Fruit fly (Drosophila melanogaster): ENCODE data around the gene Synd.

The Synd gene

DNA sequence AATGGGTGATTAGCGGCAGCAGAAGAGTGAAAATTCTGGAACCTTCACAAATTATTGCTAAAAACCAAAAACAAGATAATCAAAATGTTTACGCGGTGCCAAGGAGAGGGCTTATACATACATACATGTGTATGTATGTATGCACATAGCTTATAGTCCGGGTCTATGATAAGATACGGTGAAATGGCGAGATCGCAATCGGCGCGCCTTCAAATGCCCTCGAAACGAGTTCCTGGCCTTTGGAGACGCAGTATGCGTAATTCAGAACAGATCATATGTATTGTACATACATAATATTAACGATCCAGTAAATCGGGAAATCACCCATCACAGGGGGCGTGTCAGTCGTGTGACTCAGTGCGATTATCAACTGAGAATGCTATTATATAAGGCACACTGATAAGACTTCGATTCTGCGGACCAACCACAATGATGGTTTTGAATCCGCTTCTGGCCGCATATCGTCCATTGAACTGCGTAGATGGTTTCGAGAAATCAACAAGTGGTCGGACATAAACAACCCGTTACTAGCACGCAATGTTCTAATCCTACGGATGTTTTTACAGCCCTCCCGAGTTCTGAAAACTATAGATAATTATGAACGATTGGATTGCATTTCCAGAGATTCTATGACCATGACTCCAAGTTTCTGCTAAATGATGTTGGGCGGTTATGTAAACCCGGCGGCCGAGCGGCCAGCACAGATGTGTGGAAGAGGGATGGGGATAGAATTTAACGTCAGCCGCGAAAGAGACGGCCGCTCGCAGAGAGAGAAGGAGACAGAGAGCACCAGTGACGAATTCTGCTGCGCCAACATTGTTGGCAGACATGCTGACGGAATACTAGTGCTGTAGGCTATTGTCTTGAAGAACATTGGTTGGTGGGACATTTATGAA lies 3.8 kb upstream of the Synd start:
- TF ChIP-seq noc (tag; optimal IDR thresholded peaks at IDR 0.05): peak; percentile 70

DNA sequence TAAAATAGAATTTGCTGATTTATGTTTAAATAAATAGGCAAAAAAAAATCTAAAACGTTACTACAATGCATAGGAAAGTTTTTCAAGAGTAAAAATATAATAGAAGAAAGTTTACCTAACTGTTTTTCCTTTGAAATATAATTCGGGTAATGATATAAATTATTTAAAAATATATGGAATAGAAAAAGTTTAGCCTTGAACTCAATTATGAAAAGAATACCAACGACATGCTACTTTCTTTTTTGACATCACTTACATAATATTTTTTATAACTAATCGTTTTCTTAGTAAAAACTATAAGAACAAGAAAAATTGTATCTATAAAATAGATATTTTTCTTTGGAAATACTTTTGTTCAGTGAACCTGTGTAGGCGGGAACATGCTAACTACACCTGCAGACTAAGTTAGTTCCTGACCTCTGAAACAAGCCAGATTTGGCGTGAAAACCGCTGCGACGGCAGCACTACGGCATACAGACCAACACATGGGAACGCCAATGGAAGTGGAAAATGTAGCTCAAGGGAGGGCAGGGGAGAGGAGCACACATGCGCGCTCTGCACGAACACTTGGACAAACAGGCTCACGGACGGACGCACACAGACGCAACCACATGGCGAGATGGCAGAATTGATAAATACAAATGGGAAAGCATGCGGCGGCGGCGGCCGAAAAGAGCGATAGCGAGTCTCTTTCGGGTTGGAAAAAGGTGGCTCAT lies 3.0 kb upstream of the Synd start:
- no peak for TF ChIP-seq noc (tag; optimal IDR thresholded peaks at IDR 0.05)

DNA sequence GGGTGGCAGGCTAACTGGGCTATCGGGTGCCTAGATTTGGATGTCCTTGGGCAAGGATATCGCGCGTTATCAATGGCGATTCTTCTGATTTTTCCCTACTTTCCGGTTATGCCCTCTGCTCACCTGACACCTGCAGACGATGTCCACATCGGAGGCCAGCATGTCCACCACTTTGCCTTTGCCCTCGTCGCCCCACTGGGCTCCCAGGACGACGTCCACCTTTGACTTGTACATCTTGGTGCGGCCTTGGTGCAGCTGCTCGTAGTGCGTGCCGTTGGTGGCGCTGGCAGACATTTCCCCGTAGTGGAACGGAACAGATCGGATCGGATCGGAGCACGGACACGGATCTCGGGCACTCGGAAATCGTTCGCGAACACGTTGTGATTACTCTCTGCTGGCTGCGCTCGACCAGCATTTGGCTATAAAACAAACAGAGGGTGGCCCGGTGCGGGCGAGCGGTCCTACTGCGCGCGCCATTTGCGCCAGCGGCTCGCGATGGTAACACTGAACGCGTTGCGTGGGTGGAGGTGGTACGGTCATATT lies 2.4 kb upstream of the Synd start, which contains the start of gene Adss:
Adss (minus strand) TSS at position 428 of the 543 bp plus-strand sequence.
- peak; percentile 45 for TF ChIP-seq noc (tag; optimal IDR thresholded peaks at IDR 0.05)

- TF ChIP-seq noc (tag; optimal IDR thresholded peaks at IDR 0.05): no peak
These were observed 1.6 kb upstream of the Synd start, which contains the start of gene CG31223 for dm6 chr3R:20830963-20831362. CG31223 (plus strand) TSS chr3R:20831127.

DNA sequence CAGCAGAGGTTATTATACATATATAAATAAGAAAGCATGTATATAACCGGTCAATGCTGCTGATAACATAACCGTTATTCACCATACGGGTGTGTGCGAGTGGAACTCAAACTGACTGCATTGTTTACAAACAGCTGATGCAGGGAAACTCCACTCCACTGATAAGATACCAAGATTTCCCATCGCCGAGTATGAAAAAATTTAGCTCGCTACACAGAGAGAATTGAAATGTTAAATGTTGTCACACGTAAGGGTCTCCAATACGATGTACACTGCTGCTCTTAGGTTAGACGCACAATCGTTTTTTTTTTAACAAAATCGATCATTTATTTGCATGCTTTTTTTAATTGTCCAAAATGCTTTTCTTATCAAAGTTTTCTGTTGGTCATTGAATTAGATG lies 1.1 kb downstream of the Synd start:
- TF ChIP-seq noc (tag; optimal IDR thresholded peaks at IDR 0.05): no peak

- peak; percentile 16 for TF ChIP-seq noc (tag; optimal IDR thresholded peaks at IDR 0.05)
These were observed 2.2 kb downstream of the Synd start for dm6 chr3R:20834770-20835183.

- no peak for TF ChIP-seq noc (tag; optimal IDR thresholded peaks at IDR 0.05)
These were observed 2.9 kb downstream of the Synd start for dm6 chr3R:20835531-20835930.

DNA sequence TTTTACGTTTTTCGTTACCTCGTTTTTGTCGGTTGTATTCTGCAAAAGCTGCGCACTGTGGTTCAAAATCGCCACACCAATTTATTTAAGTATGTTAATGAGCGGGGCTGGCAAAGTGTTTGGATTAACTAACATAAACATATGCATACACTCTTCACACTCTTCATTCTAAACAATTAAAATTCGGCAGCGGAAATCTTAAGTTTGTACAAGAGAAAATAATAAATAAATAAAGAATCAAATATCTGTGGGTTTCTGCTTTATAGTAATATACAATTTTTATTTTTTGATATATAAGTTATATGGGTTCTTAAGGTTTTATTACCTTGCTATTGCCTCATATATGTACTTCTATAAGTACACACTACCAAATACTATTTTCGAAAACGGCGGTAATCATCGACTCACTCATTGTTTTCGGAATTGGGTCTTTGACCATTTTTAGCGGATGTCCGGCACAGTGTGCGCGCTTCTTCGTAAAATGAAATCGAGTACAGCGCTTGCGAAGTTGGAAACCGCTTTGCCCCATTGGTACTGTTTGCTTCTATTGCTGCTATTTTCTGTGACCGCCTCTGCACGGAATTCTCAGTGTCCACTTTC lies 3.8 kb downstream of the Synd start:
- no peak for TF ChIP-seq noc (tag; optimal IDR thresholded peaks at IDR 0.05)

dm6 chr3R:20837242-20837664 lies 4.7 kb downstream of the Synd start:
- peak; percentile 32 for TF ChIP-seq noc (tag; optimal IDR thresholded peaks at IDR 0.05)

DNA sequence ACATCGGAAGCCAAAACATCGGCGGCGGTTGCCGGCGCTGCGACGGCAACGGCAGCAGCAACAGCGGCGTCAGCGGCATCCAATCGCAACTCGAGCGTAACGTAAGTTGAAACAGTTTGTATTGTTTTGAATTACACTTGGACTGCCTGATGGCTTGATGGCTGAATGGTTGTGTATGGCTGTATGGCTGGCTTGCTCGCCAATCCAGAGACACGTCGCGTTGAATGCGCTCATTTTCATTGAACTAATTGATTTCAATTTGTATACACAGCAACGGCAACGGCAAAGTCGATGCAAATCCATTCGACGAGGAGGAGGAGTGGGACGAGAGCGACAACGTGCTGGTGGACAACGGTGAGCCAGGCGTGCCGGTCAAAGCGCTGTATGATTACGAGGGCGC lies 6.2 kb downstream of the Synd start:
- no peak for TF ChIP-seq noc (tag; optimal IDR thresholded peaks at IDR 0.05)

DNA sequence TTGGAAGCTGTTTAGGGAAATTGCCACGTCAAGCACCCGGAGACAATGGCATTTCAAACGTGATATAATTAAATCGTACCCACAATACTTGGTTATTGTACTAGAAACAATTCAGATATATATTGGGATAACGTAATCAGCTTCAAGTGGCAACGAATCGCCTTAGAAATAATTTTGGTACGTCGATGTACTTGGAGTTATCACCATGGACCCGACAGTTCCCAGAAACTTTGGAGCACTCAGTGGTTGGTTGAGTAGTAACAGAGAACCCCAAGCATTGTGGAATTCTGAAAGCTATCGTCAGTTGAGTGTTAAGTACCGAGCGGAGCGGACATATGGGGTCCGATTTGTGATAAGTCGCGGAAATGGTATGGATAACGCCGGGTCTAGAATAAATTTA lies 9.2 kb downstream of the Synd start, which contains the start of gene CG15695:
CG15695 (plus strand) TSS at position 301 of the 400 bp plus-strand sequence.
- no peak for TF ChIP-seq noc (tag; optimal IDR thresholded peaks at IDR 0.05)

- no peak for TF ChIP-seq noc (tag; optimal IDR thresholded peaks at IDR 0.05)
These were observed 12.9 kb downstream of the Synd start for dm6 chr3R:20845493-20845892.

DNA sequence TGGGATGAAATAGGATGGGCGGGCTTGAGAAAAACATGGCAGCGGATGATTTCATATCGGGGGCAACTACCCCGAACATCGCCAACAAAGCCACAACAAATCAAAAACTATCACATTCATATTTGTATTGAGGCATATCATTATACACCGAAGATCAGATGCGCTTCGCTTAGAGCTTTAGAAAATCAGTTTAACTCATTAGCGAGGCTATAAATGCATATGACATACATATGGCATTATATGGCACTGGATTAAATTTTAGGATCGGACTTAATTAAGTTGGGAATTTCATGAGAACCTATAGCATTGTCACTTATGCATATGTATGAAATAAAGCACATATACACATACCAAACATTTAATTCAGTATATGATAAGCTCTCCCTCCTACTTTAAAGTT lies 13.7 kb downstream of the Synd start:
- TF ChIP-seq noc (tag; optimal IDR thresholded peaks at IDR 0.05): no peak

dm6 chr3R:20846768-20847167 lies 14.2 kb downstream of the Synd start, which contains the start of gene CG15696:
CG15696 (plus strand) TSS chr3R:20847068.
- TF ChIP-seq noc (tag; optimal IDR thresholded peaks at IDR 0.05): no peak

- TF ChIP-seq noc (tag; optimal IDR thresholded peaks at IDR 0.05): peak; percentile 18
These were observed 17.9 kb downstream of the Synd start, which contains the start of gene RpS30 for dm6 chr3R:20850395-20851039. RpS30 (plus strand) TSS chr3R:20850516.
